Worm (Caenorhabditis elegans) whole organism, L4 larva: ENCODE results near the gene Y108G3AL.2.

Source experiments
- F26F4.8 ChIP-seq: fragments of 200-800 bp; sonication (Bioruptor generic); conservative IDR thresholded peaks from 2 replicates; pipeline ENCODE4 v1.3.6; 2022; ENCODE audit warnings: missing genetic modification characterization, missing compliant biosample characterization
- F49E8.2 ChIP-seq: sonication (generic microtip); optimal IDR thresholded peaks from 2 replicates; lab custom pipeline; 2016; ENCODE audit warnings: missing compliant biosample characterization, mild to moderate bottlenecking, missing genetic modification characterization, borderline replicate concordance
- T26A8.4 ChIP-seq: fragments of 200-800 bp; sonication (Bioruptor generic); IDR thresholded peaks from 2 replicates; pipeline ENCODE4 v1.3.6; 2022; ENCODE audit warnings: missing genetic modification characterization, missing compliant biosample characterization
- Y5F2A.4 ChIP-seq: fragments of 200-800 bp; sonication (Bioruptor generic); optimal IDR thresholded peaks from 2 replicates; lab custom pipeline; 2018; ENCODE audit warnings: mild to moderate bottlenecking, missing genetic modification characterization, missing compliant biosample characterization
- ama-1 ChIP-seq: fragments of 150-350 bp; optimal IDR thresholded peaks from 2 replicates; lab custom pipeline; 2014; ENCODE audit warnings: inconsistent platforms, mixed read lengths
- arid-1 ChIP-seq: fragments of 200-800 bp; sonication (Bioruptor generic); conservative IDR thresholded peaks from 2 replicates; pipeline ENCODE4 v1.3.6; 2022; ENCODE audit warnings: missing genetic modification reagents, missing genetic modification characterization, missing compliant biosample characterization
- attf-4 ChIP-seq: sonication (generic microtip); optimal IDR thresholded peaks from 3 replicates; lab custom pipeline; 2017; ENCODE audit warnings: missing biosample characterization, missing genetic modification characterization
- ceh-28 ChIP-seq: fragments of 150-350 bp; optimal IDR thresholded peaks from 2 replicates; lab custom pipeline; 2014; ENCODE audit warnings: missing biosample characterization, missing genetic modification reagents, missing genetic modification characterization
- daf-12 ChIP-seq: fragments of 150-350 bp; optimal IDR thresholded peaks from 2 replicates; lab custom pipeline; 2014; ENCODE audit warnings: missing biosample characterization, missing genetic modification reagents, missing genetic modification characterization
- daf-16 ChIP-seq, 3 experiments: sonication (generic microtip); optimal IDR thresholded peaks; 2 replicates each; lab custom pipeline; 2016 to 2017; ENCODE audit warnings: missing genetic modification characterization in 3 of 3, missing genetic modification reagents in 3 of 3, mild to moderate bottlenecking in 2 of 3, missing compliant biosample characterization in 2 of 3, missing biosample characterization in 1 of 3, moderate library complexity in 1 of 3
- daf-19 ChIP-seq: fragments of 200-800 bp; sonication (Bioruptor generic); conservative IDR thresholded peaks from 2 replicates; pipeline ENCODE4 v1.3.6; 2022; ENCODE audit warnings: missing genetic modification characterization, missing compliant biosample characterization
- dmd-6 ChIP-seq: fragments of 200-800 bp; sonication (Bioruptor generic); IDR thresholded peaks from 2 replicates; pipeline ENCODE4 v1.3.6; 2022; ENCODE audit warnings: missing genetic modification reagents, missing genetic modification characterization, missing compliant biosample characterization
- dmd-8 ChIP-seq: fragments of 200-800 bp; sonication (Bioruptor generic); IDR thresholded peaks from 2 replicates; pipeline ENCODE4 v1.3.6; 2022; ENCODE audit warnings: missing genetic modification characterization, missing compliant biosample characterization
- dpl-1 ChIP-seq: fragments of 150-350 bp; optimal IDR thresholded peaks from 2 replicates; lab custom pipeline; 2014; ENCODE audit warnings: missing biosample characterization, missing genetic modification reagents, missing genetic modification characterization
- dve-1 ChIP-seq: sonication (generic microtip); optimal IDR thresholded peaks from 2 replicates; lab custom pipeline; 2017; ENCODE audit warnings: antibody characterized with exemption, mild to moderate bottlenecking, missing genetic modification characterization, missing compliant biosample characterization; ENCODE audit not compliant: insufficient read depth
- egl-27 ChIP-seq: sonication (generic microtip); optimal IDR thresholded peaks from 3 replicates; lab custom pipeline; 2017; ENCODE audit warnings: missing biosample characterization, missing genetic modification reagents, missing genetic modification characterization
- egl-43 ChIP-seq: fragments of 200-800 bp; sonication (Bioruptor generic); IDR thresholded peaks from 2 replicates; pipeline ENCODE4 v1.3.6; 2022; ENCODE audit warnings: missing genetic modification reagents, missing genetic modification characterization, missing compliant biosample characterization
- gei-8 ChIP-seq: fragments of 200-800 bp; sonication (Bioruptor generic); optimal IDR thresholded peaks from 2 replicates; lab custom pipeline; 2018; ENCODE audit warnings: mild to moderate bottlenecking, missing genetic modification characterization, missing compliant biosample characterization
- hlh-30 ChIP-seq: sonication (generic microtip); optimal IDR thresholded peaks from 2 replicates; lab custom pipeline; 2017; ENCODE audit warnings: antibody characterized with exemption, mild to moderate bottlenecking, missing genetic modification characterization, missing compliant biosample characterization; ENCODE audit not compliant: insufficient read depth
- lin-13 ChIP-seq: fragments of 150-350 bp; optimal IDR thresholded peaks from 2 replicates; lab custom pipeline; 2014; ENCODE audit warnings: missing biosample characterization, missing genetic modification reagents, missing genetic modification characterization
- lin-39 ChIP-seq: fragments of 150-350 bp; optimal IDR thresholded peaks from 2 replicates; lab custom pipeline; 2014; ENCODE audit warnings: missing biosample characterization, missing genetic modification reagents, missing genetic modification characterization
- lsy-2 ChIP-seq, 2 experiments: fragments of 150-350 bp in 1 of 2; sonication (generic microtip) in 1 of 2; optimal IDR thresholded peaks; 2 replicates each; lab custom pipeline; 2014 to 2017; ENCODE audit warnings: missing biosample characterization in 2 of 2, missing genetic modification characterization in 2 of 2
- madf-5 ChIP-seq, 2 experiments: fragments of 200-800 bp; sonication (Bioruptor generic); IDR thresholded peaks; 2 replicates each; pipeline ENCODE4 v1.3.6; 2022; ENCODE audit warnings: missing compliant biosample characterization in 2 of 2, missing genetic modification characterization in 2 of 2
- mep-1 ChIP-seq: fragments of 150-350 bp; sonication (generic microtip); optimal IDR thresholded peaks from 3 replicates; lab custom pipeline; 2014; ENCODE audit warnings: missing biosample characterization, missing genetic modification characterization
- mxl-3 ChIP-seq: fragments of 200-800 bp; sonication (Bioruptor generic); optimal IDR thresholded peaks from 2 replicates; lab custom pipeline; 2018; ENCODE audit warnings: mild to moderate bottlenecking, missing genetic modification characterization, missing compliant biosample characterization
- nhr-237 ChIP-seq: sonication (generic microtip); optimal IDR thresholded peaks from 2 replicates; lab custom pipeline; 2017; ENCODE audit warnings: missing biosample characterization, missing genetic modification characterization
- nhr-6 ChIP-seq: fragments of 150-350 bp; optimal IDR thresholded peaks from 2 replicates; lab custom pipeline; 2014; ENCODE audit warnings: missing biosample characterization, missing genetic modification characterization
- nhr-76 ChIP-seq: fragments of 150-350 bp; optimal IDR thresholded peaks from 2 replicates; lab custom pipeline; 2014; ENCODE audit warnings: missing biosample characterization, missing genetic modification characterization
- nhr-77 ChIP-seq: fragments of 150-350 bp; optimal IDR thresholded peaks from 2 replicates; lab custom pipeline; 2014; ENCODE audit warnings: missing biosample characterization, missing genetic modification characterization
- pqm-1 ChIP-seq: sonication (generic microtip); optimal IDR thresholded peaks from 2 replicates; lab custom pipeline; 2017; ENCODE audit warnings: missing biosample characterization, missing genetic modification characterization
- skn-1 ChIP-seq: fragments of 150-350 bp; optimal IDR thresholded peaks from 2 replicates; lab custom pipeline; 2014; ENCODE audit warnings: missing biosample characterization, missing genetic modification characterization
- spr-1 ChIP-seq: sonication (generic microtip); optimal IDR thresholded peaks from 2 replicates; lab custom pipeline; 2016; ENCODE audit warnings: mild to moderate bottlenecking, missing genetic modification characterization, missing compliant biosample characterization
- spr-3 ChIP-seq: fragments of 200-800 bp; sonication (Bioruptor generic); optimal IDR thresholded peaks from 2 replicates; lab custom pipeline; 2018; ENCODE audit warnings: mild to moderate bottlenecking, missing genetic modification characterization, missing compliant biosample characterization
- tra-1 ChIP-seq: fragments of 200-800 bp; sonication (Bioruptor generic); IDR thresholded peaks from 2 replicates; pipeline ENCODE4 v1.3.6; 2022; ENCODE audit warnings: missing genetic modification reagents, missing genetic modification characterization, missing compliant biosample characterization
- unc-62 ChIP-seq, 3 experiments: fragments of 150-350 bp in 1 of 3; sonication (generic microtip); optimal IDR thresholded peaks in 2 of 3; peaks in 1 of 3; 1 replicate in 1 of 3; 2 replicates in 2 of 3; lab custom pipeline; 2014 to 2017; ENCODE audit warnings: missing biosample characterization in 3 of 3, missing genetic modification characterization in 3 of 3, missing genetic modification reagents in 3 of 3, missing genotype in 1 of 3
- ztf-7 ChIP-seq: fragments of 150-350 bp; optimal IDR thresholded peaks from 2 replicates; lab custom pipeline; 2014; ENCODE audit warnings: missing biosample characterization, missing genetic modification characterization

Gene Y108G3AL.2

DNA sequence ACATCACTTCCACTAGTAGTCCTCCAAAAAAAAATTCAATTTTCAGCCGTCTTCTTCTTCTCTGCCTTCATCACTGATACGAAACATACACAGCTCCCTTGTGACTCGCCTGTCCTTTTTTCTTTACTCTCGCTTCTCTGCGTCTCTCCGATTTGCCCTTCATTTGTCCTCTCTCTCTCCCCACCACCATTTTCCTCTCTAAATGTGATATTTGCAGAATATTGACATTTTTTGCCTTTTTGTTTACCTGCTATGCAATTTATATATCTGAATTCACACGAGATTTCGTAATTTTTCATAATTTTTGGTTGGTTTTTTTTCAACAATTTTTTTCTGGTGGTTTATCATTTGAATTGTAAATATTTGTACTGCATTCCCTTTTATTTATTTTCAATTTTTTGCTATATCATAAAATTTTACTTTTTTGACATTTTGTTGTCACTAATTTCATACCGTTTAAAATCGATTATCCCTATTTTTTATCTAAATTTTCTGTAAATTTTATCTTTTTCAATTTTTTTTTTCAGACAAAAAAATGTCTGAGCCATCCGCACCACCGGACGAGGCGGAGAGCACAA, 37.2 kb downstream of the Y108G3AL.2 start, which contains the start of gene lec-12 (continued):
- TF ChIP-seq daf-16 (GFP tag; optimal IDR thresholded peaks at IDR 0.05; lab: Kevin White, UChicago) (no peak), daf-16 (tag; optimal IDR thresholded peaks at IDR 0.05; lab: Kevin White, UChicago) (peak; percentile 92), attf-4 (tag; lab: Kevin White, UChicago) (no peak), nhr-6 (tag; lab: Kevin White, UChicago) (peak; percentile 24), mep-1 (peak; percentile 39)

DNA sequence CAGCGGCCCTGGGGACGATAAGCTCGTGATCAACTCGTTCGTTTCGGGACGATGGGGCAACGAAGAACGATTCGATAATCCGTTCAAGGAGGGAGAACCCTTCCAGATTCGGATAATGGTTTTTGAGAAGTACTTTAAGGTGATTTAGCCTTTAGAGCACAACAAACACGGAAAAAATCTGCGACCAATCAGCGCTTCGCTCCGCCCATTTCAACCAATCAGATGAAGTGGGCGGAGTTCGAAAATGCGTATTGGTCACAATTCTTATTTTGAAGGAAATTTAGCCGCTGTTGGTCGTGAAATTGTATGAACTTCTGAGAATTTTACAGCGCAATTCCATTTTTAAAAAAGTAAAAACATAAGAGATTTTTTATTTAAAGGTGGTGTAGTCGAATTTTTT, 40.0 kb downstream of the Y108G3AL.2 start:
- no peak for TF ChIP-seq ama-1 (lab: Kevin White, UChicago)
- TF ChIP-seq dmd-8 (GFP tag; lab: Robert Waterston, UW): no peak
- TF ChIP-seq egl-43 (GFP tag; lab: Robert Waterston, UW): no peak
- no peak for TF ChIP-seq nhr-76 (tag; lab: Kevin White, UChicago)
- no peak for TF ChIP-seq madf-5 (GFP tag; IDR thresholded peaks at IDR 0.05; lab: Robert Waterston, UW)
- no peak for TF ChIP-seq skn-1 (tag; lab: Kevin White, UChicago)
- no peak for TF ChIP-seq F49E8.2 (tag; lab: Kevin White, UChicago)
- TF ChIP-seq nhr-77: no peak
- TF ChIP-seq spr-1 (tag; lab: Kevin White, UChicago): no peak
- no peak for TF ChIP-seq mep-1
- no peak for TF ChIP-seq pqm-1 (tag; lab: Kevin White, UChicago)
- TF ChIP-seq hlh-30: no peak
- no peak for TF ChIP-seq mxl-3 (GFP tag; lab: Kevin White, UChicago)
- TF ChIP-seq F26F4.8 (GFP tag; lab: Robert Waterston, UW): no peak
- no peak for TF ChIP-seq arid-1 (GFP tag; lab: Robert Waterston, UW)
- no peak for TF ChIP-seq T26A8.4 (GFP tag; lab: Robert Waterston, UW)
- TF ChIP-seq daf-19 (GFP tag; lab: Robert Waterston, UW): no peak

DNA sequence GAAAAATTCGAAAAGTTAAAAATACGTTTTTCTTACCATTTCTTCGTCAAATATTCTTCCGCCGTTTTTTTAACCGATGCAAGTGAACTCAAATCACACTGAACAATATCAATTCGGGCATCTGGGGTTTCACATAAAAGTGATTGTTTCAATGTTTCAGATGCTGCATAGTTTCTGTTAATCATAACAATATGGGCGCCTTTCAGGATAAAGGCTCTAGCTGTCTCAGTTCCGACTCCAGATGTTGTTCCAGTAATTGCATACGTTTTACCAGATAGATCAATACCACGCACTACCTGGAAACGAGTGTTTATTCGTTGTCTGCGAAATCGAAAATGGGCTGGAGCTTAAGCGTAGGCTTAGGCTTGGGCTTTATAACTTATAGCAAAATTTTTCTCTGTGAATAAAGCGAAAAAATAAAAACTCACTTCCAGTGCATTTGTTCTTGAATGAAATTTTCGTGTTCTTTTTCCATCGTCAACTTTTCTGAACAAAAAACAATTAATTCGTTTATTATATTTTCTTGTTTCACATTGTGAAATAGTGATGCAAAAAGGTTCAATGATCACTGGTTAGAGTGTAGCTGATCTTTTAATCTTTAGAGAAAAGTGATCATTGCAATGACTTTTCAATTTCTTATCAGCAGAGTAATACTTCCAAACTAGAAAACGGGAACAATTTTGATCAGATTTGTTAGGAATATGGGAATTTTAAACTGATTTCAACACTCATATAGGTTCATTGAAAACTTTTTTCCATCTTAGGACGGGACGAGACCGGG, 44.8 kb downstream of the Y108G3AL.2 start:
- TF ChIP-seq lsy-2 (tag; optimal IDR thresholded peaks at IDR 0.05; lab: Kevin White, UChicago) (peak in 1 of 2 experiments; percentile 46), gei-8 (GFP tag; lab: Kevin White, UChicago) (no peak), dve-1 (tag; lab: Kevin White, UChicago) (peak; percentile 73), egl-27 (no peak), dpl-1 (GFP tag; lab: Kevin White, UChicago) (no peak), ztf-7 (tag; lab: Kevin White, UChicago) (peak; percentile 50), dmd-6 (GFP tag; lab: Robert Waterston, UW) (no peak; the same call in 1 of the 2 replicates), F49E8.2 (tag; lab: Kevin White, UChicago) (no peak), unc-62 (GFP tag; optimal IDR thresholded peaks at IDR 0.05 in 1 of 2; lab: Kevin White, UChicago) (peak in 1 of 2 experiments; percentile 37), unc-62 (tag; optimal IDR thresholded peaks at IDR 0.05; lab: Kevin White, UChicago) (no peak), daf-12 (no peak), mep-1 (peak; percentile 60), lin-13 (GFP tag; lab: Kevin White, UChicago) (no peak), spr-1 (tag; lab: Kevin White, UChicago) (no peak), daf-16 (GFP tag; optimal IDR thresholded peaks at IDR 0.05; lab: Kevin White, UChicago) (no peak), daf-16 (tag; optimal IDR thresholded peaks at IDR 0.05; lab: Kevin White, UChicago) (peak; percentile 70), tra-1 (GFP tag; lab: Robert Waterston, UW) (no peak), ceh-28 (tag; lab: Kevin White, UChicago) (no peak), lin-39 (tag; lab: Kevin White, UChicago) (no peak), nhr-237 (tag; lab: Kevin White, UChicago) (no peak), Y5F2A.4 (GFP tag; lab: Kevin White, UChicago) (no peak), spr-3 (GFP tag; lab: Kevin White, UChicago) (no peak)
